Worm (Caenorhabditis elegans): ENCODE measurements around the gene swt-4.

swt-4 gene

DNA sequence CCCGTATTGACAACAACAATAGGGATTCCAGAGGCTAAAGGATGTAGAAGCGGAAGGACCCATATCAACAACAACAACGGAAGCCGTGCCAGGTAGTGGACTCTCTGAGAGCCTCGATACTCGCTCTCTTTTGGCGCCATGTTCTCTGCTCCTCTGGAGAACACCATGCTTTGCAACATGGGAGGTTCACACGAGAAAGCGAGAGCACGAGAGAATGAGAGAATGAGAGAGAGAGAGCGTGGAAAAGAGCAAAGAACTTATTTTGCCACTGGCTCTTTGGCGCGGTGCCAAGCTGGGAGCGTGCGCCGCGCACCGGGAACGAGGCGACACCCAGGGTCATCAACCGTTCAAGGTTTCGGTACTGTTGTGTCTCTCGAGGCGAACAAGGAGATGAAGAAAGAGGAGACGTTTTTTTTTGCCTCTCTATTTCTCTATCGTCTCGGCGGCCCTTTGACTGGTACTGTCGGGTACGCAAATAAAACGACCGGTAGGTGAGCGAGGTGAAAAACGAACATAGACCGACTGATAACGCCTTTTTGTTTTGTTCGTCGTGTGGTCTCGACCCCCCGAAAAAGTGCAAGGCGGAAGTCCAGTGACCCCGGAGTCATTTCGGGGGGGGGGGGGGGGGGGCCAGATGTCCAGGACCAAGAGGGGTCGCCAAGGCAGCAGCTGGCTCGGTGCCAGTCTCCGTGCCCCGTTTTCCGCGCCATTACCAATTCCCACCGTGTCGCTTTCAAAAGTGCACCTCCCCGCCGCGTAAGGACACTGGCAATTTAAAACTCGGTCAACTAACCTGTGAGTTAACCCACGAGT, 3.9 kb upstream of the swt-4 start, which contains the start of gene Y39A1A.10:
Gene Y39A1A.10, plus strand, starts transcription at position 139 of the 813 bp plus-strand sequence.
- no peak for TF ChIP-seq Y22D7AL.16 (tag; optimal IDR thresholded peaks at IDR 0.05)
- no peak for TF ChIP-seq dmd-4 (tag; optimal IDR thresholded peaks at IDR 0.05; ENCODE audit: borderline replicate concordance)
- no peak for TF ChIP-seq ceh-14 (tag; optimal IDR thresholded peaks at IDR 0.05)
- no peak for TF ChIP-seq hlh-15 (tag; optimal IDR thresholded peaks at IDR 0.05)
- no peak for TF ChIP-seq mec-3 (tag; optimal IDR thresholded peaks at IDR 0.05; ENCODE audit: borderline replicate concordance)
- TF ChIP-seq tbx-2 (tag; optimal IDR thresholded peaks at IDR 0.05), result peak; percentile 0
- TF ChIP-seq ceh-34 (tag; optimal IDR thresholded peaks at IDR 0.05), result no peak

DNA sequence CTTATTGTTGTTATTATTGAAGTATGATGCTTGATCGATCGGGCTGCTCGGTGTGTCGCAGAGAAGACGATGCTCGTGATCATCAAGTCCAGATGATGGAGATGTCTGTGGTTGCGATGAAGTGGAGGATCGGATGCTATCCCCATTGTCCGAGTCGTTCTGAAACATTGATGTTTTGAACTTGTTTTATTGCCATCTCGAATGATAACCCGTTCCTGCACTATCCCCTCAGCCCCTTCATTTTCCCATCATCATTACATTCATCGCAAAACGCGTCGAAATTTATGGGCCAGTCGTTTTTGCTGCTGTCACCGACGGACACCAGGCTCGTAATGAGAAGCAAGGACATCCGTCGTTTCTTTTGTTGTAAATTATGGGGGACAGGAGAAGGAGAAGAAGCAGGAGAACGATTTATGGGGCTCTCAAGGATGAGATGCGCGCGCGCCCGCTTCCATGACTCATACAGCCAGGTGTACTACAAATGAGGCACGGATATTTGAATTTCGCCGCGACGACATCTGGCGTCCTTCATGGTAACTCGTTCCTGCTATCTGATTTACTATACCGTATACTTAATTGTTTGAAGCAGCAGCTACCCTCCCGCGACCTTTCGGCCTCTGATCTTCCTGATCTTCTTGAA, 3.0 kb upstream of the swt-4 start:
- no peak for TF ChIP-seq ama-1 (optimal IDR thresholded peaks at IDR 0.05)
- TF ChIP-seq unc-55 (GFP tag; optimal IDR thresholded peaks at IDR 0.05), result no peak
- TF ChIP-seq ceh-30 (tag; optimal IDR thresholded peaks at IDR 0.05), result no peak
- no peak for TF ChIP-seq syd-9 (tag; optimal IDR thresholded peaks at IDR 0.05)
- no peak for TF ChIP-seq nhr-11 (tag; optimal IDR thresholded peaks at IDR 0.05)
- no peak for TF ChIP-seq elt-4 (tag; optimal IDR thresholded peaks at IDR 0.05)
- TF ChIP-seq ceh-48 (tag; optimal IDR thresholded peaks at IDR 0.05), result no peak
- no peak for TF ChIP-seq odd-2 (tag; optimal IDR thresholded peaks at IDR 0.05)
- no peak for TF ChIP-seq dmd-4 (tag; optimal IDR thresholded peaks at IDR 0.05; ENCODE audit: borderline replicate concordance)
- no peak for TF ChIP-seq rnt-1 (tag; optimal IDR thresholded peaks at IDR 0.05)
- TF ChIP-seq tbx-2 (tag; optimal IDR thresholded peaks at IDR 0.05), result no peak
- no peak for TF ChIP-seq ceh-31 (tag; optimal IDR thresholded peaks at IDR 0.05)
- no peak for TF ChIP-seq T23F11.4 (GFP tag; optimal IDR thresholded peaks at IDR 0.05)
- TF ChIP-seq hlh-30 (tag; optimal IDR thresholded peaks at IDR 0.05; ENCODE audit: insufficient read depth), result no peak
- TF ChIP-seq sdc-2 (tag; optimal IDR thresholded peaks at IDR 0.05), result no peak
- TF ChIP-seq nhr-232 (tag; optimal IDR thresholded peaks at IDR 0.05), result no peak
- no peak for TF ChIP-seq ceh-9 (tag; optimal IDR thresholded peaks at IDR 0.05)

DNA sequence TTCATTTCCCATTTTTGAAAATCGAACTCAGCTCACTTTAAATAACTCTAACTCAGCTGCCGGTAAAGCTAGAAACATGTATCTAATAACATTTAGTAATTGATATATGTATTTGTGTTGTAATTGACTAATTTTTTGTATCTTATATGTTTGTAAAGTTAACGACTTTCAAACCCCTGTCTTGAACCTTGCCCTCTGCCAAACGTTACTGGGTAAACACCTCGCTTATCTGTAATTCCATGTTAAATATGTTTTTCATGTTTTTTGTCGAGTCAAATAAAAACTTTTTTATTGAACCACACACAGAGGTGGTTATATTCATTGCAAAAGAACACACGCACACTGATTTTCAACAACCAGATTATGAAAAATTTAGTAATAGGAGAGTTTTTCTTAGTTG, 852 bp upstream of the swt-4 start:
- TF ChIP-seq ceh-45 (GFP tag; IDR thresholded peaks at IDR 0.05) (no peak), ceh-31 (tag; optimal IDR thresholded peaks at IDR 0.05) (no peak), ama-1 (optimal IDR thresholded peaks at IDR 0.05) (no peak), sox-4 (tag; optimal IDR thresholded peaks at IDR 0.05) (no peak), hlh-13 (GFP tag; optimal IDR thresholded peaks at IDR 0.05) (no peak), K09A11.1 (tag; optimal IDR thresholded peaks at IDR 0.05; ENCODE audit: insufficient read depth) (no peak), ceh-34 (tag; optimal IDR thresholded peaks at IDR 0.05) (no peak), ceh-18 (tag; optimal IDR thresholded peaks at IDR 0.05) (no peak), C08G9.2 (tag; optimal IDR thresholded peaks at IDR 0.05) (no peak), hlh-6 (tag; optimal IDR thresholded peaks at IDR 0.05) (no peak), ceh-2 (tag; optimal IDR thresholded peaks at IDR 0.05) (no peak), nfya-1 (tag; optimal IDR thresholded peaks at IDR 0.05) (no peak)

DNA sequence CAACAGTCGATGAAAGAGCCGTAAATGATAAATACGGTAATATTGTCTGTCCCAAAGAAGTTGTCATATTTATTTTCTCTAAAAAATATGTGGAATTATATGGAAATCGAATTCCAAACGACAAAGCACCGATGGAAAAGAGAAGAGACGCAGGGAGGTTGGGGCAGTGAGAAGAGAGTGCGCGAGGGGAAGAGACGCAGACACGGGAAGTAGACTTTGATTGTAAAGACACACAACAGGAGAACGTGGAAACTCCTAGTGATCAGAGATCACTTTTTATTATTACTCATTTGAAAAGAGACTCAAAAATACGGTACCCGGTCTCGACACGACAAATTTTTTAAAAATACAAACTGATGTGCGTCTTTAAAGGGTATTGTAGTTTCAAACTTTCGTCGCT, 583 bp downstream of the swt-4 start:
- TF ChIP-seq fkh-10 (GFP tag; optimal IDR thresholded peaks at IDR 0.05) (no peak), nfya-1 (tag; optimal IDR thresholded peaks at IDR 0.05) (peak; percentile 32)

DNA sequence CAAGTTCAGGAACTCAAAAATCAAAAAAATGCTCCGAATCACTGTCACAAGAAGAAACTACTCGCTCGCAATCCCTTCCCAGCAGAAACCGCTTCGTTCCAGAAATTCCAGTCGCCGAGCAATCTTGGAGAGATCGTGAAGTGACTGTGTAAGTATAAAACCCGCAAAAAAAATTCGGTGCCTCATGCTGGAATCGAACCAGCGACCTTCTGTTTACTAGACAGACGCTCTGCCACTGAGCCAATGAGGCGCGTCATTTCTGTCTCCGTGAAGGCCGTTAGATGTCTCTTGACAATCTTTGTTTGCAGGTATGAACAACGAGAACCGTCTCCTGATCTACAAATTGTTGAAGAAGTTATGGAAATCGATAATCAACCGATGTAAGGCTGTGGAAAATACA, 4.4 kb downstream of the swt-4 start:
- TF ChIP-seq ceh-18 (tag; optimal IDR thresholded peaks at IDR 0.05), result peak; percentile 63
- no peak for TF ChIP-seq tbx-7 (tag; optimal IDR thresholded peaks at IDR 0.05)
- TF ChIP-seq ets-4 (tag; optimal IDR thresholded peaks at IDR 0.05), result no peak
- TF ChIP-seq C38D4.7 (GFP tag; optimal IDR thresholded peaks at IDR 0.05), result peak; percentile 67
- TF ChIP-seq unc-86 (tag; optimal IDR thresholded peaks at IDR 0.05), result peak; percentile 70
- peak; percentile 43 for TF ChIP-seq gmeb-2 (tag; optimal IDR thresholded peaks at IDR 0.05)
- peak; percentile 55 for TF ChIP-seq hlh-13 (GFP tag; optimal IDR thresholded peaks at IDR 0.05)
- 0 out of 2 replicates have a peak, but pooled peaks have one; percentile 34 for TF ChIP-seq unc-3 (GFP tag; conservative IDR thresholded peaks at IDR 0.05)
- TF ChIP-seq unc-3 (tag; optimal IDR thresholded peaks at IDR 0.05), result peak; percentile 58
- TF ChIP-seq pha-4 (tag; optimal IDR thresholded peaks at IDR 0.05), result no peak
- TF ChIP-seq ceh-14 (tag; optimal IDR thresholded peaks at IDR 0.05), result no peak
- TF ChIP-seq ceh-19 (GFP tag; optimal IDR thresholded peaks at IDR 0.05), result peak; percentile 68
- no peak for TF ChIP-seq unc-55 (GFP tag; optimal IDR thresholded peaks at IDR 0.05)
- peak; percentile 22 for TF ChIP-seq npax-4 (tag; optimal IDR thresholded peaks at IDR 0.05)
- peak; percentile 65 for TF ChIP-seq pat-9 (tag; optimal IDR thresholded peaks at IDR 0.05)
- TF ChIP-seq elt-4 (tag; optimal IDR thresholded peaks at IDR 0.05), result no peak
- TF ChIP-seq tbx-2 (tag; optimal IDR thresholded peaks at IDR 0.05), result peak; percentile 51
- peak; percentile 36 for TF ChIP-seq T23F11.4 (GFP tag; optimal IDR thresholded peaks at IDR 0.05)

Measured in whole organism, late embryonic.